Worm (Caenorhabditis elegans): ENCODE results near the gene C17H12.5.

Gene C17H12.5

DNA sequence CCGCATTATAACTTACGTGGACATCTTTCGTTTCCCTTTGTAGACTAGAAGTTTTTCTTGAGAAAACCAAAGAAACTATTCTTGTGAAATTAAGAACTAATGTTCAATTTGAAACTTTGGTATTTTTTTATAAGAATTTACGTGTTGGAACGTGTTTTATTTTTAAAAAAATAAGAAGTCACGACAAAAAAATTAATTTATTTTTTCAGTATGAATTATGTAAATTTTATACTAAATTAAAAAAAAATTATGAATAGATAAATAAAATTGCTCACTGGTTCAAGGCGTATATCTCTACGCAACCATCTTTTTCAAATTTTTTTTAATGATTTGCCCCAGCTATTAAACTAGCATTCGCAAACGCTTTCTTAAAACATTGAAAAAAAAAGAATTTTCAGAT, at the start of gene C17H12.5:
C17H12.5 (minus strand) TSS at position 101 of the 400 bp plus-strand sequence.
- no peak for TF ChIP-seq unc-62 (GFP tag; optimal IDR thresholded peaks at IDR 0.05 in 1 of 2)
- no peak for TF ChIP-seq unc-62 (tag; optimal IDR thresholded peaks at IDR 0.05)
- TF ChIP-seq snpc-4 (tag; optimal IDR thresholded peaks at IDR 0.05), result no peak
- TF ChIP-seq ceh-32 (tag; optimal IDR thresholded peaks at IDR 0.05; ENCODE audit: poor library complexity), result no peak
- TF ChIP-seq daf-8 (GFP tag; IDR thresholded peaks at IDR 0.05), result no peak
- TF ChIP-seq hlh-30 (tag; optimal IDR thresholded peaks at IDR 0.05; ENCODE audit: insufficient read depth), result no peak
- TF ChIP-seq hif-1 (tag; optimal IDR thresholded peaks at IDR 0.05), result no peak
- TF ChIP-seq ctbp-1 (GFP tag; IDR thresholded peaks at IDR 0.05), result no peak
- no peak for TF ChIP-seq dmd-6 (GFP tag; IDR thresholded peaks at IDR 0.05)
- TF ChIP-seq nhr-42 (GFP tag; IDR thresholded peaks at IDR 0.05), result no peak
- no peak for TF ChIP-seq lin-29 (GFP tag; IDR thresholded peaks at IDR 0.05)
- TF ChIP-seq rbr-2 (tag; optimal IDR thresholded peaks at IDR 0.05), result no peak

ce11 chrIV:6859270-6859669, 41.8 kb upstream of the C17H12.5 start, which contains the start of gene R13H7.2:
Gene R13H7.2, minus strand, starts transcription at chrIV:6859370.
- TF ChIP-seq lin-1 (GFP tag; IDR thresholded peaks at IDR 0.05), result no peak
- TF ChIP-seq F37D6.2 (tag; optimal IDR thresholded peaks at IDR 0.05), result no peak
- no peak for TF ChIP-seq madf-5 (GFP tag; IDR thresholded peaks at IDR 0.05)
- TF ChIP-seq tra-1 (GFP tag; IDR thresholded peaks at IDR 0.05), result no peak
- TF ChIP-seq nhr-77 (tag; optimal IDR thresholded peaks at IDR 0.05), result no peak
- TF ChIP-seq lim-7 (GFP tag; IDR thresholded peaks at IDR 0.05), result no peak

- TF ChIP-seq Y48G9A.11 (GFP tag; IDR thresholded peaks at IDR 0.05) (no peak), lin-38 (GFP tag; IDR thresholded peaks at IDR 0.05) (no peak), hlh-30 (tag; optimal IDR thresholded peaks at IDR 0.05; ENCODE audit: insufficient read depth) (no peak), nhr-237 (tag; optimal IDR thresholded peaks at IDR 0.05) (no peak), unc-62 (GFP tag; optimal IDR thresholded peaks at IDR 0.05 in 1 of 2) (peak in 1 of 2 experiments; percentile 68), unc-62 (tag; optimal IDR thresholded peaks at IDR 0.05) (no peak), tag-97 (GFP tag; IDR thresholded peaks at IDR 0.05) (no peak), saeg-2 (GFP tag; IDR thresholded peaks at IDR 0.05) (no peak), duxl-1 (tag; optimal IDR thresholded peaks at IDR 0.05; ENCODE audit: poor library complexity) (no peak)
Measured at ce11 chrIV:6852727-6853126, 35.3 kb upstream of the C17H12.5 start.

DNA sequence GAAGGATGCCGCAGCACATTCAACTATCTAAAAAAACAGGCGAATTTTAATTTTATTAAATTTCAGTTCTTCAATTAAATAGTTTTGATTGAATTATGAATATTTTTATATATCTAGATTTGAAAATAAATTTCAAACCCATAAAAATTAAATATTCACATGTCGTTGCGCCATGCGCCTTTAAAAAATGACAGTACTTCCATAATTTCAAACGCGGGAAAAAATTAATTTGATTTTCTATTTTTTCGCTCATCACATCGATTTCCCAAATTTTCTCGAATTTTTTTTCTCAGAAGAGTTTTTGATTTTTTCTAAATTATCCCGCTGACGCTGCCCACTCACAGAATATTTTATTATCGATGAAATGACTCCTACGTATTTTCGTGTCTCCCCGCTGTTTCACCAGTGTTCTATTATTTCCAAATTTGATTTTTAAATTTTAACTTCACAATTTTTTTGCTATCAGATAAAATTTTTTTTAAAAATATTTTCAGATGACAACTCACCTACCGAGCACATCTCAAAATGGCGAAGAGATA, 25.1 kb upstream of the C17H12.5 start, which contains the start of gene lip-1:
lip-1 (plus strand) TSS at position 489 of the 539 bp plus-strand sequence.
- TF ChIP-seq lin-38 (GFP tag; IDR thresholded peaks at IDR 0.05), result peak; percentile 21; the same call in 1 of the 2 replicates
- peak; percentile 68; the same call in 1 of the 2 replicates for TF ChIP-seq snpc-1.2 (GFP tag; IDR thresholded peaks at IDR 0.05)
- TF ChIP-seq ctbp-1 (GFP tag; IDR thresholded peaks at IDR 0.05), result no peak
- TF ChIP-seq unc-130 (GFP tag; optimal IDR thresholded peaks at IDR 0.05), result peak; percentile 25

DNA sequence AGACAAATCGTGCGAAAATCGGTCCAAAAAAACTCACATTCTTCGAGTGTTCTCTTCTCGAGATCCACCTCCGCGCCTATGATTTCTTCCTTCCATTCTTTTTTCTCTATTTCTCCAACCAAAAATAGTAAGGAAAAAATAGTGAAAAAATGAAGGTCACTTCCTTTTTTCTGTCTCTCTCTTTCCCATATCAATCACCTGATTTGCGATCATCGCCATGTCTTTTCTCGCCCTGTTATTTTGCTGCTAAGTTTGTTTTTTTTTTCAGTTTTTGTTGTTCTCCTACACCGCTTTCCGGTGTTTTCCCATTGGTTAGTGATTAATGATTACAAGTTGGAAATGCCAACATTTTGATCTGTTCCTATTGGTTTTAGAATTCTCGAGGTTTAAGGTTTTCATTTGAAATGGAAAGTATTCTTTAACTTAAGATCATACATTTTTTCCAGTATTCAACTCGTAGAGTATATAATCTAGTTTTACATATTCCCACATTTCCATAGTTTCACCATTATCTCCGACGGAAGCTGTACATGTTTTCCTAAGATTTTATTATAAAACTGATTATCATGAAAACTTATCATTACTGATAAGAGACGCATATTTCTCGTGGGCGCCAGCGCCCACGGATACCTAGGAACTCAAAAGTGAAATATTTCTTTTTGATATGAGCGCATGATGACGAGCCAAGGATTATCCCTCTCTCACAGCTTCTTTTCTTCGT, 24.3 kb upstream of the C17H12.5 start:
- TF ChIP-seq zfp-3 (GFP tag; conservative IDR thresholded peaks at IDR 0.05) (no peak), hlh-30 (tag; optimal IDR thresholded peaks at IDR 0.05; ENCODE audit: insufficient read depth) (peak; percentile 39), daf-16 (GFP tag; optimal IDR thresholded peaks at IDR 0.05) (no peak), daf-16 (tag; optimal IDR thresholded peaks at IDR 0.05) (peak; percentile 34), nhr-28 (tag; optimal IDR thresholded peaks at IDR 0.05) (peak; percentile 36), pha-4 (GFP tag; IDR thresholded peaks at IDR 0.05) (no peak), pha-4 (tag; optimal IDR thresholded peaks at IDR 0.05) (no peak), pqm-1 (tag; optimal IDR thresholded peaks at IDR 0.05) (peak; percentile 14)
